Worm (Caenorhabditis elegans) whole organism, L1 larva: Measurements from ENCODE around the gene nud-1.

Source experiments
- C16A3.4 ChIP-seq: fragments of 150-350 bp; optimal IDR thresholded peaks from 2 replicates; lab custom pipeline; 2014; ENCODE audit warnings: missing biosample characterization, missing genetic modification characterization
- blmp-1 ChIP-seq: fragments of 150-350 bp; optimal IDR thresholded peaks from 2 replicates; lab custom pipeline; 2014; ENCODE audit warnings: missing biosample characterization, missing genetic modification characterization
- ceh-88 ChIP-seq: fragments of 200-800 bp; sonication (Bioruptor generic); IDR thresholded peaks from 2 replicates; pipeline ENCODE4 v1.3.6; 2022; ENCODE audit warnings: missing genetic modification characterization, missing compliant biosample characterization
- dpl-1 ChIP-seq, 3 experiments: fragments of 150-350 bp in 2 of 3; sonication (generic microtip) in 1 of 3; optimal IDR thresholded peaks; 2 replicates each; lab custom pipeline; 2014 to 2017; ENCODE audit warnings: missing biosample characterization in 3 of 3, missing genetic modification characterization in 3 of 3, missing genetic modification reagents in 3 of 3
- dsc-1 ChIP-seq: sonication (generic microtip); optimal IDR thresholded peaks from 2 replicates; lab custom pipeline; 2016; ENCODE audit warnings: mild to moderate bottlenecking, missing genetic modification characterization, missing compliant biosample characterization
- efl-1 ChIP-seq, 4 experiments: fragments of 150-350 bp; optimal IDR thresholded peaks in 3 of 4; peaks in 1 of 4; 1 replicate in 1 of 4; 2 replicates in 3 of 4; lab custom pipeline; 2014; ENCODE audit warnings: missing biosample characterization in 2 of 4, missing genetic modification characterization in 2 of 4, missing genetic modification reagents in 2 of 4
- efl-3 ChIP-seq: fragments of 200-800 bp; sonication (Bioruptor generic); optimal IDR thresholded peaks from 2 replicates; lab custom pipeline; 2018; ENCODE audit warnings: mild to moderate bottlenecking, missing genetic modification characterization, missing compliant biosample characterization
- egl-13 ChIP-seq: sonication (generic microtip); optimal IDR thresholded peaks from 2 replicates; lab custom pipeline; 2016; ENCODE audit warnings: missing genotype, missing genetic modification reagents, missing genetic modification characterization, missing compliant biosample characterization
- ets-5 ChIP-seq: fragments of 200-800 bp; sonication (Bioruptor generic); IDR thresholded peaks from 2 replicates; pipeline ENCODE4 v1.3.6; 2022; ENCODE audit warnings: missing genetic modification characterization, missing compliant biosample characterization
- fkh-10 ChIP-seq: sonication (generic microtip); optimal IDR thresholded peaks from 2 replicates; lab custom pipeline; 2017; ENCODE audit warnings: missing biosample characterization, missing genetic modification reagents, missing genetic modification characterization
- fos-1 ChIP-seq: fragments of 150-350 bp; optimal IDR thresholded peaks from 2 replicates; lab custom pipeline; 2014; ENCODE audit warnings: missing biosample characterization, missing genetic modification characterization
- hpl-2 ChIP-seq: fragments of 150-350 bp; optimal IDR thresholded peaks from 2 replicates; lab custom pipeline; 2014; ENCODE audit warnings: missing biosample characterization, missing genetic modification reagents, missing genetic modification characterization
- lsy-2 ChIP-seq, 2 experiments: fragments of 150-350 bp; optimal IDR thresholded peaks; 2 replicates each; lab custom pipeline; 2014; ENCODE audit warnings: missing biosample characterization in 2 of 2, missing genetic modification characterization in 2 of 2
- mab-9 ChIP-seq: fragments of 200-800 bp; sonication (Bioruptor generic); IDR thresholded peaks from 2 replicates; pipeline ENCODE4 v1.3.6; 2022; ENCODE audit warnings: missing genetic modification reagents, missing genetic modification characterization, missing compliant biosample characterization
- nhr-19 ChIP-seq: fragments of 200-800 bp; sonication (Bioruptor generic); conservative IDR thresholded peaks from 2 replicates; pipeline ENCODE4 v1.3.6; 2022; ENCODE audit warnings: missing genetic modification characterization, missing compliant biosample characterization
- nhr-76 ChIP-seq: sonication (generic microtip); optimal IDR thresholded peaks from 2 replicates; lab custom pipeline; 2017; ENCODE audit warnings: missing biosample characterization, missing genetic modification characterization
- nhr-85 ChIP-seq: sonication (generic microtip); peaks from one replicate; lab custom pipeline; 2016; ENCODE audit warnings: missing genetic modification characterization, inconsistent platforms, missing compliant biosample characterization
- pqm-1 ChIP-seq: sonication (generic microtip); optimal IDR thresholded peaks from 3 replicates; lab custom pipeline; 2017; ENCODE audit warnings: missing biosample characterization, missing genetic modification characterization
- unc-86 ChIP-seq: sonication (generic microtip); optimal IDR thresholded peaks from 2 replicates; lab custom pipeline; 2016; ENCODE audit warnings: missing genetic modification characterization, missing compliant biosample characterization
- xbp-1 ChIP-seq: sonication (generic microtip); optimal IDR thresholded peaks from 2 replicates; lab custom pipeline; 2016; ENCODE audit warnings: missing genetic modification characterization, missing compliant biosample characterization
- zag-1 ChIP-seq: fragments of 150-350 bp; optimal IDR thresholded peaks from 2 replicates; lab custom pipeline; 2014; ENCODE audit warnings: missing biosample characterization, missing genetic modification characterization
- zip-4 ChIP-seq: fragments of 200-800 bp; sonication (Bioruptor generic); optimal IDR thresholded peaks from 2 replicates; lab custom pipeline; 2018; ENCODE audit warnings: mild to moderate bottlenecking, missing genetic modification characterization, moderate library complexity, missing compliant biosample characterization
- ztf-4 ChIP-seq: fragments of 150-350 bp; optimal IDR thresholded peaks from 2 replicates; lab custom pipeline; 2014; ENCODE audit warnings: missing biosample characterization, missing genetic modification characterization

nud-1 gene

DNA sequence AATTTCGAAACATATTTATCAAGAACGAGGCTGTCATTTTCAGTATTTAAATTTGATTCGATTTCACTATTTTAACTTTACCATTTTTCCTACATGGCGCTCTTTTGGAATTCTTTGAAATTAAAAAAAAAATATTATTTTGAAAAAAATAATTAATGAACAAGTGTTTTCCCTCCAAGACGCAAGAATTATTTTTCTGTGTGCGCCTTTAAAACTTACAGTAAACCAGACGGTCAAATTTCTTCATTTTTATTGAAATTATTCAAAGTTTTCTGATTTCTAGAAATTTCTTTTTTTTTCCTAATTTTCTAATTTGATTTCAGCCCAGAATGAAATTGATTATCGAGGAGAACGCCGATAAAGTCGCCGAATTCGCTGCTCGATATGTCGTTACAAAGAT lies 47.8 kb downstream of the nud-1 start, which contains the start of gene T03F6.3:
Gene T03F6.3 (plus strand): TSS at position 318 of the 400 bp plus-strand sequence.
- TF ChIP-seq xbp-1 = no peak
- TF ChIP-seq blmp-1 = no peak
- TF ChIP-seq dsc-1 = no peak
- no peak for TF ChIP-seq fkh-10 (GFP tag; lab: Kevin White, UChicago)
- TF ChIP-seq ceh-88 (GFP tag; lab: Robert Waterston, UW) = no peak
- TF ChIP-seq mab-9 (GFP tag; lab: Robert Waterston, UW) = no peak
- TF ChIP-seq efl-3 = no peak
- no peak for TF ChIP-seq nhr-76 (tag; lab: Kevin White, UChicago)
- TF ChIP-seq fos-1 (tag; lab: Kevin White, UChicago) = no peak
- no peak for TF ChIP-seq C16A3.4 (tag; lab: Kevin White, UChicago)
- TF ChIP-seq hpl-2 (GFP tag; lab: Kevin White, UChicago) = no peak
- no peak for TF ChIP-seq ztf-4 (tag; lab: Kevin White, UChicago)
- no peak for TF ChIP-seq egl-13 (tag; lab: Kevin White, UChicago)
- TF ChIP-seq dpl-1 (GFP tag; optimal IDR thresholded peaks at IDR 0.05; lab: Kevin White, UChicago) = no peak
- no peak for TF ChIP-seq unc-86 (tag; lab: Kevin White, UChicago)

DNA sequence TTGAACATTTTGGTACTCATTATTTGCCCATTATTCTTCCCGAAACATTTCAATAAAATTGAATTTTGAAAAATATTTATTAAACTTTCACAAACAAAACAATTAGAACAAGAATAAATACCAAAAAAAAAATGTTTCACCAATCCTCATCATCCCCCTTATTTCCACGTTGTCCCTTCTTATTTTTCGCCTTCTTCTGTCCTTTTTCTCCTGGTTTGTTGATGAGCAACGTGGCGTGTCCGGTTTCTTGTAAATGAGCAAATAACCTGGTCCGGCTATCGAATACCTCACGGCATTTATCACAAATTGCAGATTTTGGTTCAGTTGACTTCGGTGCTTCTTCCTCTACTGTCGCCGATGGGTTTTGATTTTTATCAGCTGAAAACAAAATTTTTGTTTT lies 49.5 kb downstream of the nud-1 start:
- no peak for TF ChIP-seq pqm-1
- no peak for TF ChIP-seq zip-4 (GFP tag; lab: Kevin White, UChicago)
- no peak for TF ChIP-seq lsy-2 (tag; optimal IDR thresholded peaks at IDR 0.05; lab: Kevin White, UChicago)
- TF ChIP-seq ets-5 (GFP tag; lab: Robert Waterston, UW) = no peak
- TF ChIP-seq nhr-85 = peak; percentile 65
- TF ChIP-seq zag-1 (tag; lab: Kevin White, UChicago) = no peak
- no peak for TF ChIP-seq efl-1 (optimal IDR thresholded peaks at IDR 0.05; lab: Kevin White, UChicago)
- peak in 1 of 2 experiments; percentile 66 for TF ChIP-seq efl-1 (GFP tag; optimal IDR thresholded peaks at IDR 0.05 in 1 of 2; lab: Kevin White, UChicago)
- no peak for TF ChIP-seq nhr-19 (GFP tag; lab: Robert Waterston, UW)
- TF ChIP-seq, all 84 proteins: peak for 2
